Worm (Caenorhabditis elegans): Measurements from ENCODE around the gene C36A4.10.

Gene C36A4.10

ce11 chrIII:3869292-3869781 lies 38.1 kb upstream of the C36A4.10 start (continued):
- TF ChIP-seq ztf-4 (tag; optimal IDR thresholded peaks at IDR 0.05): peak; percentile 25
- no peak for TF ChIP-seq R02D3.7 (tag; optimal IDR thresholded peaks at IDR 0.05)
- peak; percentile 48 for TF ChIP-seq nhr-25 (tag; optimal IDR thresholded peaks at IDR 0.05)
- TF ChIP-seq nhr-12 (tag; optimal IDR thresholded peaks at IDR 0.05): no peak
- no peak for TF ChIP-seq lsy-2 (tag; optimal IDR thresholded peaks at IDR 0.05)
- TF ChIP-seq sma-3 (GFP tag; optimal IDR thresholded peaks at IDR 0.05): peak; percentile 17
- TF ChIP-seq blmp-1 (tag; optimal IDR thresholded peaks at IDR 0.05; ENCODE audit: insufficient read depth): no peak
- no peak for TF ChIP-seq mab-5 (tag; optimal IDR thresholded peaks at IDR 0.05)
- TF ChIP-seq sma-9 (GFP tag; optimal IDR thresholded peaks at IDR 0.05): no peak
- no peak for TF ChIP-seq sma-9 (tag; optimal IDR thresholded peaks at IDR 0.05)
- TF ChIP-seq ceh-82 (tag; optimal IDR thresholded peaks at IDR 0.05): no peak
- TF ChIP-seq nhr-6 (tag; optimal IDR thresholded peaks at IDR 0.05): no peak
- peak; percentile 37 for TF ChIP-seq Y55F3AM.14 (GFP tag; optimal IDR thresholded peaks at IDR 0.05)
- TF ChIP-seq egl-27 (tag; optimal IDR thresholded peaks at IDR 0.05): no peak
- TF ChIP-seq ZK546.5 (tag; optimal IDR thresholded peaks at IDR 0.05): no peak
- TF ChIP-seq aly-2 (tag; optimal IDR thresholded peaks at IDR 0.05): no peak

- no peak for TF ChIP-seq snpc-4 (tag; optimal IDR thresholded peaks at IDR 0.05)
- TF ChIP-seq lin-13 (GFP tag; optimal IDR thresholded peaks at IDR 0.05): no peak
Measured at ce11 chrIII:3867937-3868929, 37.0 kb upstream of the C36A4.10 start.

DNA sequence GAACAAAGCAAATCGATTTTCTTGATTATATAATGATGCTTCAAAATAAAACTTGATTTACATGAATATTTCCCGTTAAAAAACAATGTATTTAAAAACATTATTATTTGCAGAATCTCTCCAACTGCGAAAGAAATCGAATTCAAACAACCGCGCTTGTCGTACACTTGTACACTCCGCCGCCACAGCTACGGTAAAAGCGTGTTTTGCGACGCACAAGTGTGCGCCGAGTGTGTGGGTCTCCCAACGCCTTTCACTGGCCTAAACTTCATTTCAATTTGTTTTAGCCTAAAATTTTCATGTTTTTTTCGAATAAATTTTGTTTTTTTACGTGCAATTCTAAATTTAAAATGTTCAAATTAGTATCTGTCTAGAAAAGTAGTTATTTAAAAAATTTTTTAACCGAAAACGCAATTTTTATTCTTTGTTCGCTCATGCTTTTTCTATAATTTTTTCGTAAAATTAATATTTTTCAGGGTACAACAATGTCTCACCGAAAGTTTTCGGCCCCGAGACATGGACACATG lies 36.2 kb upstream of the C36A4.10 start, which contains the start of gene rpl-3:
Gene rpl-3, plus strand, starts transcription at position 477 of the 527 bp plus-strand sequence.
- TF ChIP-seq elt-1 (tag; optimal IDR thresholded peaks at IDR 0.05) (peak; percentile 83), lin-13 (GFP tag; optimal IDR thresholded peaks at IDR 0.05) (peak; percentile 100), crh-2 (tag; optimal IDR thresholded peaks at IDR 0.05) (peak; percentile 100), alr-1 (tag; optimal IDR thresholded peaks at IDR 0.05) (no peak), unc-55 (GFP tag; optimal IDR thresholded peaks at IDR 0.05) (peak; percentile 100), aly-2 (tag; optimal IDR thresholded peaks at IDR 0.05) (peak; percentile 83), egl-27 (tag; optimal IDR thresholded peaks at IDR 0.05) (peak; percentile 100), lin-39 (tag; optimal IDR thresholded peaks at IDR 0.05) (peak; percentile 86), nhr-10 (tag; optimal IDR thresholded peaks at IDR 0.05) (peak; percentile 100), zag-1 (tag; optimal IDR thresholded peaks at IDR 0.05) (peak; percentile 100), elt-3 (tag; optimal IDR thresholded peaks at IDR 0.05) (peak; percentile 82), sem-4 (tag; optimal IDR thresholded peaks at IDR 0.05) (peak; percentile 100), ztf-11 (tag; optimal IDR thresholded peaks at IDR 0.05) (peak; percentile 86), peb-1 (tag; optimal IDR thresholded peaks at IDR 0.05) (no peak), nhr-12 (tag; optimal IDR thresholded peaks at IDR 0.05) (peak; percentile 86), ztf-4 (tag; optimal IDR thresholded peaks at IDR 0.05) (peak; percentile 100), Y55F3AM.14 (GFP tag; optimal IDR thresholded peaks at IDR 0.05) (peak; percentile 100), nhr-77 (tag; optimal IDR thresholded peaks at IDR 0.05) (peak; percentile 99), ZK546.5 (tag; optimal IDR thresholded peaks at IDR 0.05) (peak; percentile 95), nhr-11 (tag; optimal IDR thresholded peaks at IDR 0.05) (peak; percentile 93), lsy-2 (tag; optimal IDR thresholded peaks at IDR 0.05) (peak; percentile 100), unc-62 (GFP tag; optimal IDR thresholded peaks at IDR 0.05) (peak; percentile 99), R02D3.7 (tag; optimal IDR thresholded peaks at IDR 0.05) (peak; percentile 90), blmp-1 (tag; optimal IDR thresholded peaks at IDR 0.05; ENCODE audit: insufficient read depth) (peak; percentile 99), C34F6.9 (tag; optimal IDR thresholded peaks at IDR 0.05) (peak; percentile 100), fos-1 (tag; optimal IDR thresholded peaks at IDR 0.05) (peak; percentile 100), sma-9 (GFP tag; optimal IDR thresholded peaks at IDR 0.05) (peak; percentile 100), sma-9 (tag; optimal IDR thresholded peaks at IDR 0.05) (no peak), ceh-82 (tag; optimal IDR thresholded peaks at IDR 0.05) (peak; percentile 100), ceh-16 (tag; optimal IDR thresholded peaks at IDR 0.05) (peak; percentile 100), skn-1 (tag; optimal IDR thresholded peaks at IDR 0.05) (peak; percentile 96), ztf-1 (GFP tag; conservative IDR thresholded peaks at IDR 0.05) (peak; percentile 100), nhr-6 (tag; optimal IDR thresholded peaks at IDR 0.05) (peak; percentile 100), gmeb-1 (tag; optimal IDR thresholded peaks at IDR 0.05) (peak; percentile 100), nhr-237 (tag; optimal IDR thresholded peaks at IDR 0.05) (peak; percentile 97), dmd-4 (tag; optimal IDR thresholded peaks at IDR 0.05) (peak; percentile 84), nhr-25 (tag; optimal IDR thresholded peaks at IDR 0.05) (peak; percentile 100), sma-3 (GFP tag; optimal IDR thresholded peaks at IDR 0.05) (peak; percentile 100), snpc-4 (tag; optimal IDR thresholded peaks at IDR 0.05) (peak; percentile 96), mbf-1 (tag; optimal IDR thresholded peaks at IDR 0.05) (peak; percentile 72), unc-39 (tag; optimal IDR thresholded peaks at IDR 0.05) (peak; percentile 98), nhr-21 (tag; optimal IDR thresholded peaks at IDR 0.05) (peak; percentile 100), ama-1 (optimal IDR thresholded peaks at IDR 0.05) (peak; percentile 94), mdl-1 (tag; optimal IDR thresholded peaks at IDR 0.05) (peak; percentile 92 to 98)

All from whole organism, L2 larva.